Worm (Caenorhabditis elegans) whole organism, L2 larva: ENCODE data around the gene C17B7.10.

Experiments used
- aly-2 ChIP-seq: fragments of 150-350 bp; optimal IDR thresholded peaks from 2 replicates; lab custom pipeline; 2014; ENCODE audit warnings: missing biosample characterization, missing genetic modification characterization
- blmp-1 ChIP-seq: sonication (generic microtip); optimal IDR thresholded peaks from 2 replicates; lab custom pipeline; 2017; ENCODE audit warnings: missing genetic modification characterization, mild to moderate bottlenecking, missing compliant biosample characterization, antibody characterized with exemption, moderate library complexity; ENCODE audit not compliant: insufficient read depth
- skn-1 ChIP-seq: sonication (generic microtip); optimal IDR thresholded peaks from 2 replicates; lab custom pipeline; 2017; ENCODE audit warnings: missing biosample characterization, missing genetic modification characterization
- unc-62 ChIP-seq: fragments of 150-350 bp; optimal IDR thresholded peaks from 2 replicates; lab custom pipeline; 2014; ENCODE audit warnings: missing biosample characterization, missing genetic modification reagents, missing genetic modification characterization

DNA sequence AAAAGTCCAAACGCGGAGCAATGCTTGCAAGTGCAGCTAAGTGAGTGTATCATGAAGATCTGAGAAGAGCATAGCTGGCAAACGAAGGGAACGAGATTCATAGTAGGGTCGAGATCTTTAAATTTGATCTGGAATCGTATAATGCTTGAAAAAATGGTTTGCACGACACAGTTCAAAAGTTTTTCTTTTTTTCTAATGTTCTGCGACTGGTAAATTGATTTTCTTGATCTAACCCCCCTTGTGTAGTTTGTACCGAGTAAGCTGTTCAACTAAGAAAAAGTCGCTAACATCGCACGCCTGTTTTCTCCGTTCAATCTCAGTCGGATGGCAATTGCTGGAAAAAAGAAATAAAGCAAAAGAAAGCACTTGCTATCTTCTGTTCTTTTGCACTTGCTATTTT lies 21.4 kb downstream of the C17B7.10 start, which contains the start of gene C17B7.14:
- TF ChIP-seq blmp-1 (tag; lab: Kevin White, UChicago) = no peak
- no peak for TF ChIP-seq unc-62 (GFP tag; lab: Kevin White, UChicago)
- no peak for TF ChIP-seq aly-2 (tag; lab: Kevin White, UChicago)
- TF ChIP-seq skn-1 (tag; lab: Kevin White, UChicago) = no peak
